Worm (Caenorhabditis elegans) whole organism, late embryonic: ENCODE data around the gene F09E5.11.

ENCODE experiments used
- ahr-1 ChIP-seq: sonication (generic microtip); optimal IDR thresholded peaks from 2 replicates; lab custom pipeline; 2016; ENCODE audit warnings: missing genetic modification characterization, missing compliant biosample characterization
- ceh-18 ChIP-seq: sonication (generic microtip); optimal IDR thresholded peaks from 2 replicates; lab custom pipeline; 2016; ENCODE audit warnings: missing genetic modification characterization, missing compliant biosample characterization
- fkh-6 ChIP-seq: sonication (generic microtip); optimal IDR thresholded peaks from 2 replicates; lab custom pipeline; 2016; ENCODE audit warnings: missing genetic modification characterization, missing compliant biosample characterization
- lin-11 ChIP-seq: fragments of 200-800 bp; sonication (Bioruptor generic); optimal IDR thresholded peaks from 2 replicates; lab custom pipeline; 2018; ENCODE audit warnings: mild to moderate bottlenecking, missing genetic modification characterization, missing compliant biosample characterization
- nhr-11 ChIP-seq: fragments of 150-350 bp; optimal IDR thresholded peaks from 2 replicates; lab custom pipeline; 2014; ENCODE audit warnings: missing biosample characterization, missing genetic modification characterization
- pha-4 ChIP-seq: fragments of 150-350 bp; optimal IDR thresholded peaks from 2 replicates; lab custom pipeline; 2018; ENCODE audit warnings: missing biosample characterization, missing genetic modification reagents, missing genetic modification characterization
- tbx-2 ChIP-seq: sonication (generic microtip); optimal IDR thresholded peaks from 2 replicates; lab custom pipeline; 2016; ENCODE audit warnings: missing genetic modification characterization, missing compliant biosample characterization
- unc-3 ChIP-seq, 2 experiments: fragments of 200-800 bp in 1 of 2; sonication (Bioruptor generic) in 1 of 2; sonication (generic microtip) in 1 of 2; conservative IDR thresholded peaks in 1 of 2; optimal IDR thresholded peaks in 1 of 2; 2 replicates each; pipeline versions ENCODE4 v1.3.6 to Lab custom; 2016 to 2022; ENCODE audit warnings: missing compliant biosample characterization in 2 of 2, missing genetic modification characterization in 2 of 2, missing genetic modification reagents in 1 of 2
- unc-55 ChIP-seq: sonication (generic microtip); optimal IDR thresholded peaks from 2 replicates; lab custom pipeline; 2017; ENCODE audit warnings: missing biosample characterization, missing genetic modification reagents, missing genetic modification characterization
- unc-86 ChIP-seq: sonication (generic microtip); optimal IDR thresholded peaks from 2 replicates; lab custom pipeline; 2016; ENCODE audit warnings: missing genetic modification characterization, missing compliant biosample characterization

DNA sequence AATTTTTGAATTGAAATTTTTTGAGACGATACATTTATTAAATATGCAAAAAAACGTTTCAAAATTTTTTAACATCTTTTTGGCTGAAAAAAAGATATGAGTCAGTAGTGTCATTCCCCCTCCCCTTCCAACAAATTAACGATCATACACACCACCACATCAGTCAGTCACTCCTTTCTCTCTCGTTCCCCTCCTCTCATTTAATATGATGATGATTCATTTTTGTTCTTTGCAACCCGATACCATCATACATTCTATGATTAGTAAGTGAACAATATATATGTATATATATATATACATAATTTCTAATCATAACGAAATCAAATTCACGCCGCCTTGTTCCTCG lies 20.5 kb downstream of the F09E5.11 start:
- TF ChIP-seq lin-11 (tag; lab: Kevin White, UChicago) (no peak), fkh-6 (tag; lab: Kevin White, UChicago) (no peak), nhr-11 (tag; lab: Kevin White, UChicago) (no peak), tbx-2 (tag; lab: Kevin White, UChicago) (no peak), pha-4 (no peak), unc-86 (no peak), ceh-18 (tag; lab: Kevin White, UChicago) (no peak), ahr-1 (tag; lab: Kevin White, UChicago) (no peak), unc-3 (GFP tag; conservative IDR thresholded peaks at IDR 0.05; lab: Robert Waterston, UW) (no peak), unc-3 (tag; optimal IDR thresholded peaks at IDR 0.05; lab: Kevin White, UChicago) (no peak), unc-55 (GFP tag; lab: Kevin White, UChicago) (no peak)
